Fruit fly (Drosophila melanogaster): ENCODE data around the gene CG4884.

CG4884 gene

dm6 chr3R:27916355-27917019 is 42.6 kb downstream of the CG4884 start, which contains the start of the genes CG5003 and mRpS22 (continued):
- TF ChIP-seq Opbp (GFP tag; IDR thresholded peaks at IDR 0.05; ENCODE audit: partially characterized antibody) (no peak), fd3F (GFP tag; optimal IDR thresholded peaks at IDR 0.05) (peak; percentile 35), ham (GFP tag; IDR thresholded peaks at IDR 0.05) (no peak), nmo (GFP tag; optimal IDR thresholded peaks at IDR 0.05) (peak; percentile 80), CG11093 (GFP tag; IDR thresholded peaks at IDR 0.05) (0 out of 3 replicates have a peak, but pooled peaks have one; percentile 25), CG8765 (GFP tag; IDR thresholded peaks at IDR 0.05) (0 out of 2 replicates have a peak, but pooled peaks have one; percentile 5), inv (GFP tag; IDR thresholded peaks at IDR 0.05; ENCODE audit: partially characterized antibody) (0 out of 2 replicates have a peak, but pooled peaks have one; percentile 30), CG10321 (GFP tag; IDR thresholded peaks at IDR 0.05) (no peak), CG1233 (GFP tag; optimal IDR thresholded peaks at IDR 0.05) (peak; percentile 59), dm (GFP tag; optimal IDR thresholded peaks at IDR 0.05) (peak; percentile 12), Spps (tag; optimal IDR thresholded peaks at IDR 0.05) (peak; percentile 3), Ets97D (GFP tag; optimal IDR thresholded peaks at IDR 0.05) (no peak), CoRest (tag; optimal IDR thresholded peaks at IDR 0.05) (peak; percentile 75), Atf3 (GFP tag; optimal IDR thresholded peaks at IDR 0.05) (peak; percentile 11), ro (GFP tag; IDR thresholded peaks at IDR 0.05) (0 out of 2 replicates have a peak, but pooled peaks have one; percentile 7), CG17361 (GFP tag; IDR thresholded peaks at IDR 0.05) (peak; percentile 88; the same call in 2 of the 3 replicates), CG8281 (tag; optimal IDR thresholded peaks at IDR 0.05) (peak; percentile 8), CG3065 (GFP tag; optimal IDR thresholded peaks at IDR 0.05) (no peak), zen (tag; optimal IDR thresholded peaks at IDR 0.05) (peak; percentile 48), MBD-R2 (GFP tag; IDR thresholded peaks at IDR 0.05) (peak; percentile 68), esg (GFP tag; conservative IDR thresholded peaks at IDR 0.05) (peak; percentile 35; the same call in 1 of the 2 replicates), Ptx1 (GFP tag; IDR thresholded peaks at IDR 0.05) (no peak), salm (tag; optimal IDR thresholded peaks at IDR 0.05) (no peak), CG14965 (GFP tag; optimal IDR thresholded peaks at IDR 0.05; ENCODE audit: borderline replicate concordance) (no peak), CG13287 (GFP tag; IDR thresholded peaks at IDR 0.05; ENCODE audit: partially characterized antibody) (peak; percentile 27; the same call in 1 of the 2 replicates), Fer2 (tag; optimal IDR thresholded peaks at IDR 0.05) (peak; percentile 63), Stat92E (GFP tag; optimal IDR thresholded peaks at IDR 0.05) (no peak), klu (GFP tag; IDR thresholded peaks at IDR 0.05) (peak; percentile 21; the same call in 1 of the 2 replicates), nerfin-2 (GFP tag; IDR thresholded peaks at IDR 0.05; ENCODE audit: partially characterized antibody) (no peak), Xbp1 (GFP tag; optimal IDR thresholded peaks at IDR 0.05) (peak; percentile 43), gt (GFP tag; IDR thresholded peaks at IDR 0.05) (no peak), lbe (GFP tag; optimal IDR thresholded peaks at IDR 0.05) (peak; percentile 29), CG10462 (GFP tag; optimal IDR thresholded peaks at IDR 0.05) (peak; percentile 41), CG15073 (GFP tag; optimal IDR thresholded peaks at IDR 0.05) (no peak), dmrt99B (tag; optimal IDR thresholded peaks at IDR 0.05) (peak; percentile 51), CG12236 (GFP tag; optimal IDR thresholded peaks at IDR 0.05) (no peak), CG18476 (GFP tag; optimal IDR thresholded peaks at IDR 0.05) (peak; percentile 57), az2 (GFP tag; optimal IDR thresholded peaks at IDR 0.05) (peak; percentile 58), sob (GFP tag; IDR thresholded peaks at IDR 0.05) (peak; percentile 74), dan (GFP tag; IDR thresholded peaks at IDR 0.05) (no peak), Chrac-16 (GFP tag; optimal IDR thresholded peaks at IDR 0.05) (peak; percentile 59), CG7271 (tag; optimal IDR thresholded peaks at IDR 0.05) (no peak), CG6272 (GFP tag; IDR thresholded peaks at IDR 0.05) (0 out of 2 replicates have a peak, but pooled peaks have one; percentile 2), Med (GFP tag) (peak; percentile 72), CG3847 (GFP tag; IDR thresholded peaks at IDR 0.05) (peak; percentile 58), CG1602 (GFP tag; optimal IDR thresholded peaks at IDR 0.05) (peak; percentile 25), CG42726 (GFP tag; IDR thresholded peaks at IDR 0.05; ENCODE audit: partially characterized antibody) (no peak), CG9932 (GFP tag; IDR thresholded peaks at IDR 0.05) (peak; percentile 78), zf30C (GFP tag; optimal IDR thresholded peaks at IDR 0.05) (no peak)
